Fruit fly (Drosophila melanogaster) whole organism, embryonic: ENCODE data around the gene HemK1.

Experiments used
- ATbp ChIP-seq: fragments of 200-800 bp; sonication (Bioruptor generic); optimal IDR thresholded peaks from 2 replicates; lab custom pipeline; 2017; ENCODE audit warnings: missing biosample characterization, mild to moderate bottlenecking, missing genetic modification characterization, missing genetic modification reagents
- Blimp-1 ChIP-seq: fragments of 200-800 bp; sonication (Bioruptor generic); optimal IDR thresholded peaks from 3 replicates; lab custom pipeline; 2018; ENCODE audit warnings: missing biosample characterization, missing genetic modification characterization, mild to moderate bottlenecking, moderate library complexity, missing genetic modification reagents
- C15 ChIP-seq: fragments of 200-800 bp; sonication (Bioruptor generic); IDR thresholded peaks from 3 replicates; pipeline ENCODE4 v1.3.6; 2022; ENCODE audit warnings: missing biosample characterization, missing genetic modification characterization
- CG11696 ChIP-seq: fragments of 200-800 bp; sonication (Bioruptor generic); IDR thresholded peaks from 2 replicates; pipeline ENCODE4 v1.3.6; 2022; ENCODE audit warnings: missing biosample characterization, missing genetic modification characterization
- CG13296 ChIP-seq: fragments of 200-800 bp; sonication (Bioruptor generic); optimal IDR thresholded peaks from 3 replicates; lab custom pipeline; 2018; ENCODE audit warnings: missing biosample characterization, mild to moderate bottlenecking, missing genetic modification characterization
- CG13775 ChIP-seq: fragments of 200-800 bp; sonication (Bioruptor generic); optimal IDR thresholded peaks from 3 replicates; lab custom pipeline; 2017; ENCODE audit warnings: missing biosample characterization, mild to moderate bottlenecking, missing genetic modification characterization
- CG13894 ChIP-seq: fragments of 200-800 bp; sonication (Bioruptor generic); optimal IDR thresholded peaks from 3 replicates; lab custom pipeline; 2018; ENCODE audit warnings: missing biosample characterization, mild to moderate bottlenecking, missing genetic modification characterization, moderate library complexity
- CG14050 ChIP-seq: fragments of 200-800 bp; sonication (Bioruptor generic); IDR thresholded peaks from 3 replicates; pipeline ENCODE4 v1.3.6; 2022; ENCODE audit warnings: missing biosample characterization, missing genetic modification characterization
- CG2875 ChIP-seq: fragments of 200-800 bp; sonication (Bioruptor generic); optimal IDR thresholded peaks from 2 replicates; lab custom pipeline; 2017; ENCODE audit warnings: missing biosample characterization, mild to moderate bottlenecking, missing genetic modification characterization, missing genetic modification reagents
- CG31224 ChIP-seq: fragments of 200-800 bp; sonication (Bioruptor generic); IDR thresholded peaks from 2 replicates; pipeline ENCODE4 v1.3.6; 2022; ENCODE audit warnings: missing biosample characterization, missing genetic modification characterization
- CG31365 ChIP-seq: fragments of 200-800 bp; sonication (Bioruptor generic); optimal IDR thresholded peaks from 2 replicates; lab custom pipeline; 2018; ENCODE audit warnings: missing biosample characterization, mild to moderate bottlenecking, missing genetic modification characterization
- CG33213 ChIP-seq: fragments of 200-800 bp; sonication (Bioruptor generic); optimal IDR thresholded peaks from 3 replicates; lab custom pipeline; 2016; ENCODE audit warnings: missing biosample characterization, missing genetic modification characterization
- CG4282 ChIP-seq: fragments of 200-800 bp; sonication (Bioruptor generic); optimal IDR thresholded peaks from 2 replicates; lab custom pipeline; 2016; ENCODE audit warnings: missing biosample characterization, missing genetic modification characterization
- CG6765 ChIP-seq: fragments of 200-800 bp; sonication (Bioruptor generic); optimal IDR thresholded peaks from 3 replicates; lab custom pipeline; 2017; ENCODE audit warnings: missing biosample characterization, mild to moderate bottlenecking, missing genetic modification characterization
- CG6791 ChIP-seq: fragments of 200-800 bp; sonication (Bioruptor generic); IDR thresholded peaks from 3 replicates; pipeline ENCODE4 v1.3.6; 2022; ENCODE audit warnings: missing biosample characterization, missing genetic modification characterization; ENCODE audit not compliant: partially characterized antibody
- CG7357 ChIP-seq: fragments of 200-800 bp; sonication (Bioruptor generic); IDR thresholded peaks from 3 replicates; pipeline ENCODE4 v1.3.6; 2022; ENCODE audit warnings: missing biosample characterization, missing genetic modification characterization
- CG7556 ChIP-seq: fragments of 200-800 bp; sonication (Bioruptor generic); optimal IDR thresholded peaks from 2 replicates; lab custom pipeline; 2017; ENCODE audit warnings: missing biosample characterization, mild to moderate bottlenecking, missing genetic modification characterization
- CG7839 ChIP-seq: fragments of 200-800 bp; sonication (Bioruptor generic); optimal IDR thresholded peaks from 3 replicates; lab custom pipeline; 2018; ENCODE audit warnings: missing biosample characterization, mild to moderate bottlenecking, missing genetic modification characterization, moderate library complexity
- CG7928 ChIP-seq: fragments of 200-800 bp; sonication (Bioruptor generic); optimal IDR thresholded peaks from 2 replicates; lab custom pipeline; 2017; ENCODE audit warnings: missing biosample characterization, mild to moderate bottlenecking, missing genetic modification characterization
- CG8388 ChIP-seq: fragments of 200-800 bp; sonication (Bioruptor generic); optimal IDR thresholded peaks from 2 replicates; lab custom pipeline; 2019; ENCODE audit warnings: missing biosample characterization, mild to moderate bottlenecking, missing genetic modification characterization, moderate library complexity
- CG9727 ChIP-seq: fragments of 200-800 bp; sonication (Bioruptor generic); optimal IDR thresholded peaks from 3 replicates; lab custom pipeline; 2017; ENCODE audit warnings: missing biosample characterization, mild to moderate bottlenecking, missing genetic modification characterization
- D ChIP-seq, 2 experiments: fragments of 200-800 bp in 1 of 2; fragments of >200 bp in 1 of 2; sonication (Bioruptor generic) in 1 of 2; optimal IDR thresholded peaks; 2 replicates in 1 of 2; 3 replicates in 1 of 2; lab custom pipeline; 2017; ENCODE audit warnings: mild to moderate bottlenecking in 1 of 2, missing biosample characterization in 1 of 2, missing genetic modification characterization in 1 of 2, missing genetic modification reagents in 1 of 2
- Fer3 ChIP-seq: fragments of 200-800 bp; sonication (Bioruptor generic); optimal IDR thresholded peaks from 2 replicates; lab custom pipeline; 2018; ENCODE audit warnings: missing biosample characterization, mild to moderate bottlenecking, missing genetic modification characterization, moderate library complexity
- H2.0 ChIP-seq: fragments of 200-800 bp; sonication (Bioruptor generic); IDR thresholded peaks from 2 replicates; pipeline ENCODE4 v1.3.6; 2022; ENCODE audit warnings: missing biosample characterization, missing genetic modification characterization
- HLHmδ ChIP-seq: fragments of 200-800 bp; sonication (Bioruptor generic); optimal IDR thresholded peaks from 2 replicates; lab custom pipeline; 2018; ENCODE audit warnings: missing biosample characterization, mild to moderate bottlenecking, missing genetic modification characterization, moderate library complexity
- HmgZ ChIP-seq: fragments of 200-800 bp; sonication (Bioruptor generic); optimal IDR thresholded peaks from 2 replicates; lab custom pipeline; 2018; ENCODE audit warnings: missing biosample characterization, mild to moderate bottlenecking, missing genetic modification characterization
- Mad ChIP-seq: fragments of 200-800 bp; sonication (Bioruptor generic); optimal IDR thresholded peaks from 2 replicates; lab custom pipeline; 2016; ENCODE audit warnings: missing biosample characterization, missing genetic modification characterization
- Mrtf ChIP-seq: fragments of 200-800 bp; sonication (Bioruptor generic); IDR thresholded peaks from 3 replicates; pipeline ENCODE4 v1.3.6; 2022; ENCODE audit warnings: missing biosample characterization, missing genetic modification characterization
- Nf-YA ChIP-seq: fragments of 200-800 bp; sonication (Bioruptor generic); IDR thresholded peaks from 2 replicates; pipeline ENCODE4 v1.3.6; 2022; ENCODE audit warnings: missing biosample characterization, missing genetic modification characterization
- Rx ChIP-seq: fragments of 200-800 bp; sonication (Bioruptor generic); IDR thresholded peaks from 2 replicates; pipeline ENCODE4 v1.3.6; 2022; ENCODE audit warnings: missing biosample characterization, missing genetic modification characterization
- Sin3A ChIP-seq: fragments of >200 bp; optimal IDR thresholded peaks from 2 replicates; lab custom pipeline; 2018
- Sox100B ChIP-seq: fragments of 200-800 bp; sonication (Bioruptor generic); optimal IDR thresholded peaks from 3 replicates; lab custom pipeline; 2018; ENCODE audit warnings: missing biosample characterization, mild to moderate bottlenecking, missing genetic modification characterization
- TFAM ChIP-seq: fragments of 200-800 bp; sonication (Bioruptor generic); optimal IDR thresholded peaks from 2 replicates; lab custom pipeline; 2017; ENCODE audit warnings: missing biosample characterization, missing genetic modification characterization, inconsistent platforms
- Tbp ChIP-seq: fragments of >200 bp; optimal IDR thresholded peaks from 2 replicates; lab custom pipeline; 2018; ENCODE audit warnings: missing biosample characterization, missing genetic modification characterization
- YL-1 ChIP-seq: fragments of 200-800 bp; sonication (Bioruptor generic); optimal IDR thresholded peaks from 3 replicates; lab custom pipeline; 2017; ENCODE audit warnings: missing biosample characterization, mild to moderate bottlenecking, missing genetic modification characterization
- caup ChIP-seq: fragments of 200-800 bp; sonication (Bioruptor generic); optimal IDR thresholded peaks from 3 replicates; lab custom pipeline; 2017; ENCODE audit warnings: missing biosample characterization, mild to moderate bottlenecking, missing genetic modification characterization, moderate library complexity; ENCODE audit not compliant: severe bottlenecking
- chinmo ChIP-seq: fragments of 200-800 bp; sonication (Bioruptor generic); IDR thresholded peaks from 4 replicates; pipeline ENCODE4 v1.3.6; 2022; ENCODE audit warnings: missing biosample characterization, missing genetic modification characterization; ENCODE audit not compliant: partially characterized antibody
- dan ChIP-seq: fragments of 200-800 bp; sonication (Bioruptor generic); IDR thresholded peaks from 2 replicates; pipeline ENCODE4 v1.3.6; 2022; ENCODE audit warnings: missing biosample characterization, missing genetic modification characterization
- fd102C ChIP-seq: fragments of 200-800 bp; sonication (Bioruptor generic); optimal IDR thresholded peaks from 2 replicates; lab custom pipeline; 2018; ENCODE audit warnings: missing biosample characterization, mild to moderate bottlenecking, missing genetic modification characterization, moderate library complexity
- gce ChIP-seq: fragments of 200-800 bp; sonication (Bioruptor generic); IDR thresholded peaks from 3 replicates; pipeline ENCODE4 v1.3.6; 2022; ENCODE audit warnings: missing biosample characterization, missing genetic modification characterization
- gcm ChIP-seq: fragments of 200-800 bp; sonication (Bioruptor generic); optimal IDR thresholded peaks from 2 replicates; lab custom pipeline; 2019; ENCODE audit warnings: missing biosample characterization, mild to moderate bottlenecking, missing genetic modification characterization, moderate library complexity
- hkb ChIP-seq, 2 experiments: fragments of 200-800 bp in 1 of 2; fragments of >200 bp in 1 of 2; sonication (Bioruptor generic) in 1 of 2; IDR thresholded peaks in 1 of 2; optimal IDR thresholded peaks in 1 of 2; 2 replicates each; pipeline versions ENCODE4 v1.3.6 to Lab custom; 2017 to 2022; ENCODE audit warnings: missing biosample characterization in 1 of 2, missing genetic modification characterization in 1 of 2
- kni ChIP-seq: fragments of 200-800 bp; sonication (Bioruptor generic); optimal IDR thresholded peaks from 3 replicates; lab custom pipeline; 2017; ENCODE audit warnings: mild to moderate bottlenecking, missing biosample characterization, missing genetic modification reagents, missing genetic modification characterization
- pita ChIP-seq: fragments of 200-800 bp; sonication (Bioruptor generic); optimal IDR thresholded peaks from 2 replicates; lab custom pipeline; 2017; ENCODE audit warnings: missing biosample characterization, mild to moderate bottlenecking, missing genetic modification characterization
- prd ChIP-seq, 3 experiments: fragments of >200 bp in 2 of 3; fragments of 200-800 bp in 1 of 3; sonication (Bioruptor generic) in 1 of 3; optimal IDR thresholded peaks in 2 of 3; IDR thresholded peaks in 1 of 3; 2 replicates in 2 of 3; 3 replicates in 1 of 3; pipeline versions ENCODE4 v1.3.6 to Lab custom; 2017 to 2022; ENCODE audit warnings: missing biosample characterization in 1 of 3, missing genetic modification characterization in 1 of 3
- pzg ChIP-seq: fragments of 200-800 bp; sonication (Bioruptor generic); optimal IDR thresholded peaks from 3 replicates; lab custom pipeline; 2018; ENCODE audit warnings: missing biosample characterization, mild to moderate bottlenecking, missing genetic modification characterization, moderate library complexity
- so ChIP-seq: fragments of 200-800 bp; sonication (Bioruptor generic); IDR thresholded peaks from 3 replicates; pipeline ENCODE4 v1.3.6; 2022; ENCODE audit warnings: missing biosample characterization, missing genetic modification characterization
- stwl ChIP-seq: fragments of 200-800 bp; sonication (Bioruptor generic); optimal IDR thresholded peaks from 3 replicates; lab custom pipeline; 2018; ENCODE audit warnings: missing biosample characterization, mild to moderate bottlenecking, missing genetic modification characterization, moderate library complexity
- tna ChIP-seq: fragments of 200-800 bp; sonication (Bioruptor generic); IDR thresholded peaks from 2 replicates; pipeline ENCODE4 v1.3.6; 2022; ENCODE audit warnings: missing biosample characterization, missing genetic modification characterization; ENCODE audit not compliant: partially characterized antibody

Gene HemK1

dm6 chr2L:6461497-6461896 lies 6.0 kb downstream of the HemK1 start (continued):
- TF ChIP-seq hkb (optimal IDR thresholded peaks at IDR 0.05; lab: Kevin White, UChicago) (no peak), hkb (GFP tag; IDR thresholded peaks at IDR 0.05; lab: Robert Waterston, UW) (peak; percentile 35; the same call in 1 of the 2 replicates), CG33213 (GFP tag; lab: Kevin White, UChicago) (peak; percentile 33), caup (peak; percentile 7), CG8388 (GFP tag; lab: Kevin White, UChicago) (peak; percentile 44), D (optimal IDR thresholded peaks at IDR 0.05; lab: Kevin White, UChicago) (no peak), D (GFP tag; optimal IDR thresholded peaks at IDR 0.05; lab: Kevin White, UChicago) (peak; percentile 50), ATbp (GFP tag; lab: Kevin White, UChicago) (peak; percentile 77), TFAM (GFP tag; lab: Kevin White, UChicago) (no peak), Sox100B (GFP tag; lab: Kevin White, UChicago) (peak; percentile 47), CG13775 (no peak), fd102C (no peak), kni (GFP tag; lab: Kevin White, UChicago) (peak; percentile 47), gce (GFP tag; lab: Robert Waterston, UW) (no peak), CG9727 (GFP tag; lab: Kevin White, UChicago) (peak; percentile 25), pzg (no peak), Fer3 (tag; lab: Kevin White, UChicago) (peak; percentile 37), tna (GFP tag; lab: Robert Waterston, UW) (no peak), Nf-YA (GFP tag; lab: Robert Waterston, UW) (0 out of 2 replicates have a peak, but pooled peaks have one; percentile 16), CG31365 (peak; percentile 10), C15 (no peak), prd (optimal IDR thresholded peaks at IDR 0.05; lab: Kevin White, UChicago) (no peak), prd (GFP tag; IDR thresholded peaks at IDR 0.05; lab: Robert Waterston, UW) (no peak), HLHmδ (GFP tag; lab: Kevin White, UChicago) (peak; percentile 32), so (GFP tag; lab: Robert Waterston, UW) (no peak), pita (GFP tag; lab: Kevin White, UChicago) (no peak), CG7357 (GFP tag; lab: Robert Waterston, UW) (no peak), Mad (GFP tag; lab: Kevin White, UChicago) (no peak), gcm (GFP tag; lab: Kevin White, UChicago) (peak; percentile 37), CG6791 (0 out of 3 replicates have a peak, but pooled peaks have one; percentile 32), CG7556 (GFP tag; lab: Kevin White, UChicago) (no peak), CG13894 (tag; lab: Kevin White, UChicago) (no peak), CG11696 (GFP tag; lab: Robert Waterston, UW) (peak; percentile 55; the same call in 1 of the 2 replicates), Rx (GFP tag; lab: Robert Waterston, UW) (no peak), CG31224 (no peak), Mrtf (no peak), dan (GFP tag; lab: Robert Waterston, UW) (no peak), Sin3A (lab: Kevin White, UChicago) (no peak), CG14050 (GFP tag; lab: Robert Waterston, UW) (no peak), CG6765 (GFP tag; lab: Kevin White, UChicago) (peak; percentile 24), CG4282 (GFP tag; lab: Kevin White, UChicago) (no peak), CG13296 (GFP tag; lab: Kevin White, UChicago) (peak; percentile 19), YL-1 (GFP tag; lab: Kevin White, UChicago) (no peak), stwl (tag; lab: Kevin White, UChicago) (no peak), CG7928 (GFP tag; lab: Kevin White, UChicago) (no peak), H2.0 (GFP tag; lab: Robert Waterston, UW) (no peak), CG7839 (tag; lab: Kevin White, UChicago) (peak; percentile 16), Tbp (GFP tag; lab: Kevin White, UChicago) (no peak), HmgZ (tag; lab: Kevin White, UChicago) (peak; percentile 12), Blimp-1 (GFP tag; lab: Kevin White, UChicago) (peak; percentile 52), chinmo (GFP tag; lab: Robert Waterston, UW) (no peak), CG2875 (GFP tag; lab: Kevin White, UChicago) (peak; percentile 71)
